Fruit fly (Drosophila melanogaster) whole organism, pupa: ENCODE measurements around the gene Nse4.

ENCODE experiments used
- CG10348 ChIP-seq: fragments of 200-800 bp; sonication (Bioruptor generic); IDR thresholded peaks from 2 replicates; pipeline ENCODE4 v1.3.6; 2022; ENCODE audit warnings: missing biosample characterization, missing genetic modification characterization
- CG12605 ChIP-seq: fragments of 200-800 bp; sonication (Bioruptor generic); IDR thresholded peaks from 2 replicates; pipeline ENCODE4 v1.3.6; 2022; ENCODE audit warnings: missing biosample characterization, missing genetic modification characterization
- CG13204 ChIP-seq: fragments of 200-800 bp; sonication (Bioruptor generic); optimal IDR thresholded peaks from 2 replicates; lab custom pipeline; 2018; ENCODE audit warnings: missing biosample characterization, mild to moderate bottlenecking, missing genetic modification characterization, moderate library complexity
- CG14655 ChIP-seq: fragments of 200-800 bp; sonication (Bioruptor generic); optimal IDR thresholded peaks from 3 replicates; lab custom pipeline; 2017; ENCODE audit warnings: mild to moderate bottlenecking, missing biosample characterization, missing genetic modification reagents, missing genetic modification characterization
- CG15710 ChIP-seq: fragments of 200-800 bp; sonication (Bioruptor generic); optimal IDR thresholded peaks from 2 replicates; lab custom pipeline; 2018; ENCODE audit warnings: missing biosample characterization, mild to moderate bottlenecking, missing genetic modification characterization, moderate library complexity
- CG17806 ChIP-seq: fragments of 200-800 bp; sonication (Bioruptor generic); optimal IDR thresholded peaks from 2 replicates; lab custom pipeline; 2018; ENCODE audit warnings: missing biosample characterization, mild to moderate bottlenecking, missing genetic modification characterization, moderate library complexity
- CG32121 ChIP-seq: fragments of 200-800 bp; sonication (Bioruptor generic); IDR thresholded peaks from 2 replicates; pipeline ENCODE4 v1.3.6; 2022; ENCODE audit warnings: missing biosample characterization, missing genetic modification characterization
- CG34367 ChIP-seq: fragments of 200-800 bp; sonication (Bioruptor generic); optimal IDR thresholded peaks from 2 replicates; lab custom pipeline; 2018; ENCODE audit warnings: missing biosample characterization, mild to moderate bottlenecking, missing genetic modification characterization
- CG4496 ChIP-seq: fragments of 200-800 bp; sonication (Bioruptor generic); IDR thresholded peaks from 3 replicates; pipeline ENCODE4 v1.3.6; 2022; ENCODE audit warnings: missing biosample characterization, missing genetic modification characterization
- CG8159 ChIP-seq: fragments of 200-800 bp; sonication (Bioruptor generic); optimal IDR thresholded peaks from 3 replicates; lab custom pipeline; 2018; ENCODE audit warnings: missing biosample characterization, mild to moderate bottlenecking, missing genetic modification characterization, moderate library complexity
- CG8301 ChIP-seq: fragments of 200-800 bp; sonication (Bioruptor generic); optimal IDR thresholded peaks from 2 replicates; lab custom pipeline; 2018; ENCODE audit warnings: missing biosample characterization, mild to moderate bottlenecking, missing genetic modification characterization
- CG9948 ChIP-seq: fragments of 200-800 bp; sonication (Bioruptor generic); optimal IDR thresholded peaks from 2 replicates; lab custom pipeline; 2018; ENCODE audit warnings: missing biosample characterization, mild to moderate bottlenecking, missing genetic modification characterization, moderate library complexity
- D1 ChIP-seq: fragments of 200-800 bp; sonication (Bioruptor generic); optimal IDR thresholded peaks from 2 replicates; lab custom pipeline; 2018; ENCODE audit warnings: missing biosample characterization, mild to moderate bottlenecking, missing genetic modification characterization, moderate library complexity
- EcR ChIP-seq: fragments of 200-800 bp; sonication (Bioruptor generic); optimal IDR thresholded peaks from 3 replicates; lab custom pipeline; 2019; ENCODE audit warnings: missing biosample characterization, missing genetic modification characterization, mild to moderate bottlenecking, moderate library complexity, missing genetic modification reagents
- Ets98B ChIP-seq: fragments of 200-800 bp; sonication (Bioruptor generic); IDR thresholded peaks from 2 replicates; pipeline ENCODE4 v1.3.6; 2022; ENCODE audit warnings: missing biosample characterization, missing genetic modification characterization
- Pif1A ChIP-seq: fragments of 200-800 bp; sonication (Bioruptor generic); optimal IDR thresholded peaks from 3 replicates; lab custom pipeline; 2016; ENCODE audit warnings: missing biosample characterization, missing genetic modification characterization
- Pif1B ChIP-seq: fragments of 200-800 bp; sonication (Bioruptor generic); optimal IDR thresholded peaks from 3 replicates; lab custom pipeline; 2016; ENCODE audit warnings: missing biosample characterization, missing genetic modification characterization
- Snoo ChIP-seq: fragments of 200-800 bp; sonication (Bioruptor generic); optimal IDR thresholded peaks from 3 replicates; lab custom pipeline; 2017; ENCODE audit warnings: missing biosample characterization, mild to moderate bottlenecking, missing genetic modification characterization, inconsistent platforms
- fd96Ca ChIP-seq: fragments of 200-800 bp; sonication (Bioruptor generic); IDR thresholded peaks from 3 replicates; pipeline ENCODE4 v1.3.6; 2022; ENCODE audit warnings: missing biosample characterization, missing genetic modification characterization
- gl ChIP-seq: fragments of 200-800 bp; sonication (Bioruptor generic); optimal IDR thresholded peaks from 2 replicates; lab custom pipeline; 2018; ENCODE audit warnings: missing biosample characterization, mild to moderate bottlenecking, missing genetic modification characterization
- rn ChIP-seq: fragments of 200-800 bp; sonication (Bioruptor generic); IDR thresholded peaks from 2 replicates; pipeline ENCODE4 v1.3.6; 2022; ENCODE audit warnings: missing biosample characterization, missing genetic modification characterization

Nse4 gene

DNA sequence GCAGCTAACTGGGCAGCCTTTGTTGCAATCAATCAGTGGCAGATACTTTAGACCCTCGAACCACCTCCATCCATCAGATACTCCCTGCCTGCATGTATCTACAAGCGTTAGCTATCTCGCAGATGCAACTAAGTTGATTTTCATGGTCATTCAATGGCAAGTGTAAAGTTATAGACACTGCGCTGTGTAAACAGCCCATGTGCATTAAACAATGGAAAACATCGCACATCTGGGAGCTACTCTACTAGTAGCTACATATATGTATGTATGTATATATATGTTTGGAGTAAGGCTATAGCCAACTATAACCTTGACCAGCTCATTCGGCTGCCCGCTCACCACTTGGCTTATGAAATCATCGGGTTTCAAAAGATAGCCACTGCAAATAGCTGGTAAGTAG, 31.0 kb downstream of the Nse4 start:
- TF ChIP-seq CG17806 (tag; lab: Kevin White, UChicago) (no peak), gl (tag; lab: Kevin White, UChicago) (no peak), CG4496 (no peak), Pif1A (GFP tag; lab: Kevin White, UChicago) (no peak), CG32121 (GFP tag; lab: Robert Waterston, UW) (0 out of 2 replicates have a peak, but pooled peaks have one; percentile 11)

DNA sequence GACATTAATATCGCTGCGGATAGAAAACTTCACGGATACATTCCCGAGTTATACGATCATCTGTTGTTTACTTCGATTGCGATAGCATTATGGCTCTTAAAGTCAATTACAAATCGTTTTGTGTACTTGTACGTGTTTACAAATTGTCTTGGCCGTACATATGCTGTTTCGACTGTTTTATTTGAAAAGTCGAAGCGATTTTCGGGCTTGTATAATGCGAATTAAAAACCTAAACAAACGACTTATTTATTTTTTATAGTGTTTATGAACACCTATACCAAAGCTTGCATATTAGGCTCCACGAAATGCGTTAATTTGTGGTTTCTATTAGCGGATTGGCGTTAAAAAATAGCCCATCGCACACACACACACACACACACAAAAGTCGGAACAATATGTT, 33.0 kb downstream of the Nse4 start:
- no peak for TF ChIP-seq Pif1B (GFP tag; lab: Kevin White, UChicago)
- TF ChIP-seq EcR, result no peak
- no peak for TF ChIP-seq CG15710 (tag; lab: Kevin White, UChicago)
- TF ChIP-seq CG14655, result no peak
- TF ChIP-seq CG8301, result no peak
- no peak for TF ChIP-seq Snoo (tag; lab: Kevin White, UChicago)
- no peak for TF ChIP-seq CG4496
- no peak for TF ChIP-seq Ets98B (GFP tag; lab: Robert Waterston, UW)
- no peak for TF ChIP-seq CG13204
- no peak for TF ChIP-seq Pif1A (GFP tag; lab: Kevin White, UChicago)
- TF ChIP-seq gl (tag; lab: Kevin White, UChicago), result no peak
- no peak for TF ChIP-seq CG8159 (tag; lab: Kevin White, UChicago)

DNA sequence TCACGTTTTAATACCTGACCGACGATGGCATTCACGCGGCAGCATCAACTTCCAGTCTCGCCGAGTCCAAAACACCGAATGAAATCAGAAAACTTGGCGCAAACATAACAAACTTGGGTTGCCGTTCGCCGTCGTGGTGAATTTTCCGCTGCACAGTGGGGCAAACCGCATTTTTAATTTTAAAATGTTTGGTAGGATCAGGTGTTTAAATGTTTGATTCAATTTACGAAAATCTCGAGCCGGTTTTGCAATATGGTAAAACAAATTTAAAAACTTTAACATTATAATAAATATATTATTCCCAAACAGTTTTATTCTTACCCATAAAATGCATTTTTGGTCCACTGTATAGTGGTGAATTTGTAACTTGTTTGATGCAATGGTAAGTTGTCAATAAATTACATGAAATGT, 35.0 kb downstream of the Nse4 start, which contains the start of gene RluA-1:
RluA-1 (minus strand) TSS at position 82 of the 411 bp plus-strand sequence.
- TF ChIP-seq CG17806 (tag; lab: Kevin White, UChicago), result peak; percentile 98
- peak; percentile 92 for TF ChIP-seq gl (tag; lab: Kevin White, UChicago)
- peak; percentile 97 for TF ChIP-seq CG15710 (tag; lab: Kevin White, UChicago)
- no peak for TF ChIP-seq EcR
- no peak for TF ChIP-seq CG13204
- peak; percentile 98 for TF ChIP-seq CG8159 (tag; lab: Kevin White, UChicago)
- TF ChIP-seq CG4496, result peak; percentile 99
- TF ChIP-seq CG9948 (tag; lab: Kevin White, UChicago), result peak; percentile 98
- peak; percentile 99 for TF ChIP-seq fd96Ca (GFP tag; lab: Robert Waterston, UW)
- peak; percentile 92 for TF ChIP-seq Pif1A (GFP tag; lab: Kevin White, UChicago)
- TF ChIP-seq CG32121 (GFP tag; lab: Robert Waterston, UW), result peak; percentile 99
- peak; percentile 98 for TF ChIP-seq Pif1B (GFP tag; lab: Kevin White, UChicago)
- peak; percentile 96 for TF ChIP-seq rn
- TF ChIP-seq CG12605, result peak; percentile 98
- peak; percentile 99 for TF ChIP-seq CG14655
- TF ChIP-seq CG8301, result peak; percentile 98
- peak; percentile 85 for TF ChIP-seq Snoo (tag; lab: Kevin White, UChicago)
- TF ChIP-seq CG10348, result peak; percentile 86
- TF ChIP-seq CG34367 (tag; lab: Kevin White, UChicago), result peak; percentile 96
- TF ChIP-seq D1 (tag; lab: Kevin White, UChicago), result peak; percentile 95
- peak; percentile 99 for TF ChIP-seq Ets98B (GFP tag; lab: Robert Waterston, UW)

DNA sequence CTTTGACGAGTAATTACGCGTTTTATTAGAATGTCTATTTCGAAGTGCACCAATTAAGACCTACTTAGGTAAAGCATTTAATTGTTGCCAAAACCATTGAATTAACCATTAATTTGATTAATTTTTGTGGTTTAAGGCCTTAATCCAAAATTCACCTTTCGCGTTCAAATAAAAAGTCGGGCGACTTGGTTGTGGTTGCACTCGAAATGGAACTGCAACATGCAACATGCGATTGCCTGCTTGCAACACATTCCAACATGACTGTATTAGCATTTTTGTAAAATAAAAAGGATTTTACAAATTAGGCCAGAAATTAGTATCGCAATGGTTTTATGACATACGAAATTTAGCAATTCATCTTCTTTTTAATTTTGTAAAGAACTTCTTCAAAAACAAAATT, 35.6 kb downstream of the Nse4 start:
- TF ChIP-seq CG4496, result no peak
- no peak for TF ChIP-seq CG9948 (tag; lab: Kevin White, UChicago)
- TF ChIP-seq fd96Ca (GFP tag; lab: Robert Waterston, UW), result no peak
- TF ChIP-seq CG8159 (tag; lab: Kevin White, UChicago), result no peak
- TF ChIP-seq CG10348, result no peak
- TF ChIP-seq Snoo (tag; lab: Kevin White, UChicago), result no peak
- no peak for TF ChIP-seq gl (tag; lab: Kevin White, UChicago)
- no peak for TF ChIP-seq EcR

DNA sequence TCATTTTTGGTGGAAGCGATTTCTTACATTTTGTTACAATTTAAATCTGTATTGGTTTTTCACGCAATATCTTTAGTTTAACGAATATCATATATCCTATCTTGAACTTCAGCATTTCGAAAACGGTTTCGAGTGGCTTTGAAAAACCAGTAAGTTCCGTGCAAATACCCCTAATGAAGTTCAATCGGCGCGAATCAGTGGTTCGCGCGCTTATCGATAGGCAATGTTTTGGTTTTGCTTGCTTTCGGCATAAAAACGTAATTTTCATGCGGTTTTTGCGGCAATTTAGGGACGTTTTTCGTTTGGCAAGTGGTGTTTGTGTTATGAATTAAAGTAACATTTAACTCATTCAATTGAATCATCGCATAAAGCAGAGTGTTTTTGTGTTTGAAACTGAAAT, 37.6 kb downstream of the Nse4 start, which contains the start of gene RluA-2:
RluA-2 (plus strand) TSS at position 195 of the 400 bp plus-strand sequence.
- TF ChIP-seq CG15710 (tag; lab: Kevin White, UChicago), result no peak
- TF ChIP-seq Pif1A (GFP tag; lab: Kevin White, UChicago), result no peak
- no peak for TF ChIP-seq Snoo (tag; lab: Kevin White, UChicago)
- no peak for TF ChIP-seq CG34367 (tag; lab: Kevin White, UChicago)
- no peak for TF ChIP-seq EcR
- no peak for TF ChIP-seq rn
- TF ChIP-seq CG14655, result no peak
- TF ChIP-seq gl (tag; lab: Kevin White, UChicago), result no peak
- TF ChIP-seq CG32121 (GFP tag; lab: Robert Waterston, UW), result no peak
- no peak for TF ChIP-seq Ets98B (GFP tag; lab: Robert Waterston, UW)
- no peak for TF ChIP-seq CG4496
- no peak for TF ChIP-seq Pif1B (GFP tag; lab: Kevin White, UChicago)

DNA sequence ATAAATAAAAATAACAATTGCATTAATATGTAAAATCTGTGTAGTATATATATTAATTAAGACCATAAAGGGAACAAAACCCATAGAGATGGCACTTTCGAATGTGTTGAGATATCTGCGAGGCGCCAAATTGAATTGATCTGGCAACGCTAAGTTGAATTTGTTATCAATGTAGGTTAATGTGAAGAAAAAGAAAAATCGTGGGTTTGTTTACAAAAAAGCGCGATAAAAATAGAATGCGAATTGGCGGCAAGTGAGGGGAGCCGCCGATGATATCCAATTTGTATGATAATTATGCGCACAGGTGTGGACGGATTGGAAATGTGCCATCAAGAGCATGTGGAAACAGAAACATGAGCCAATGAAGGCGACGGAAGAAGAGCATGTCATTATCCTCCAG, 40.6 kb downstream of the Nse4 start:
- TF ChIP-seq CG32121 (GFP tag; lab: Robert Waterston, UW) (peak; percentile 47), gl (tag; lab: Kevin White, UChicago) (peak; percentile 7), CG13204 (no peak)

DNA sequence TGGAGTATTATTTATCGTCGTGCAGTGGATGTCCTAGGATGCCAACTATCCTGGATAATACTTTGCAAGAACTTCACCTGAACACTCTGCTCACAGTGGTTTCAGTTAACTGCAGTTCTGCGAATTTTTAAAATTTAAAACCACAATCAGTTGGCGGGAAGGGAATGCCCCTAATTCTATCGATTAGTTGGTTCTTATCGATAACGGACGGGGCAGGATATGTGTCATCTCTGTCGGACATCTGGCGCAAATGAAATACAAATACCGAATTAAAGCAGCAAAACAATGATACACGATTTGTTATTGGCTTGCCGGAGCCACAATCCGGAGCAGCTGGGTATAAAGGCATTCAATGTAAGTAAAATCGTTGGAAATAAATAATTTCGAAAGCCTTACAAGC, 43.8 kb downstream of the Nse4 start, which contains the start of gene Grip75:
Grip75 (plus strand) TSS at position 223 of the 400 bp plus-strand sequence.
- TF ChIP-seq CG10348, result no peak
- TF ChIP-seq CG9948 (tag; lab: Kevin White, UChicago), result no peak
- TF ChIP-seq Ets98B (GFP tag; lab: Robert Waterston, UW), result no peak
- TF ChIP-seq CG4496, result no peak
- no peak for TF ChIP-seq CG34367 (tag; lab: Kevin White, UChicago)
- TF ChIP-seq EcR, result no peak
- TF ChIP-seq fd96Ca (GFP tag; lab: Robert Waterston, UW), result no peak
